Worm (Caenorhabditis elegans) whole organism, L1 larva: ENCODE measurements around the gene papl-1.

Source experiments
- ama-1 ChIP-seq: fragments of 150-350 bp; optimal IDR thresholded peaks from 2 replicates; lab custom pipeline; 2014
- mep-1 ChIP-seq: fragments of 150-350 bp; optimal IDR thresholded peaks from 2 replicates; lab custom pipeline; 2014; ENCODE audit warnings: missing biosample characterization, missing genetic modification characterization
- zip-4 ChIP-seq: fragments of 200-800 bp; sonication (Bioruptor generic); optimal IDR thresholded peaks from 2 replicates; lab custom pipeline; 2018; ENCODE audit warnings: mild to moderate bottlenecking, missing genetic modification characterization, moderate library complexity, missing compliant biosample characterization

ce11 chrV:12787026-12787425, 27.5 kb upstream of the papl-1 start, which contains the start of gene fkb-4:
- TF ChIP-seq ama-1 (lab: Kevin White, UChicago) (no peak), mep-1 (tag; lab: Kevin White, UChicago) (no peak), zip-4 (GFP tag; lab: Kevin White, UChicago) (no peak)
